Fruit fly (Drosophila melanogaster) whole organism, prepupa: ENCODE measurements around the gene sea.
A peak's percentile ranks its signal among the peaks of the same experiment; 100 is the strongest.

Source experiments
- CG10669 ChIP-seq: fragments of 200-800 bp; sonication (Bioruptor generic); optimal IDR thresholded peaks from 3 replicates; lab custom pipeline; 2018; ENCODE audit warnings: missing biosample characterization, mild to moderate bottlenecking, missing genetic modification characterization, moderate library complexity
- CG11294 ChIP-seq: fragments of 200-800 bp; sonication (Bioruptor generic); IDR thresholded peaks from 2 replicates; pipeline ENCODE4 v1.3.6; 2022; ENCODE audit warnings: missing biosample characterization, missing genetic modification characterization
- CG11762 ChIP-seq: fragments of 200-800 bp; sonication (Bioruptor generic); optimal IDR thresholded peaks from 3 replicates; lab custom pipeline; 2016; ENCODE audit warnings: missing biosample characterization, missing genetic modification characterization; ENCODE audit not compliant: insufficient read depth
- CG15336 ChIP-seq: fragments of 200-800 bp; sonication (Bioruptor generic); IDR thresholded peaks from 2 replicates; pipeline ENCODE4 v1.3.6; 2022; ENCODE audit warnings: missing biosample characterization, missing genetic modification characterization
- CG3032 ChIP-seq: fragments of 200-800 bp; optimal IDR thresholded peaks from 2 replicates; lab custom pipeline; 2019; ENCODE audit warnings: missing biosample characterization, mild to moderate bottlenecking, missing genetic modification characterization, moderate library complexity
- CG32006 ChIP-seq: fragments of 200-800 bp; sonication (Bioruptor generic); optimal IDR thresholded peaks from 3 replicates; lab custom pipeline; 2017; ENCODE audit warnings: missing biosample characterization, mild to moderate bottlenecking, missing genetic modification characterization
- CG34406 ChIP-seq: fragments of 200-800 bp; sonication (Bioruptor generic); optimal IDR thresholded peaks from 3 replicates; lab custom pipeline; 2016; ENCODE audit warnings: missing biosample characterization, missing genetic modification characterization
- CG3919 ChIP-seq: fragments of 200-800 bp; sonication (Bioruptor generic); optimal IDR thresholded peaks from 3 replicates; lab custom pipeline; 2016; ENCODE audit warnings: missing biosample characterization, missing genetic modification characterization
- CG4318 ChIP-seq: fragments of 200-800 bp; sonication (Bioruptor generic); optimal IDR thresholded peaks from 3 replicates; lab custom pipeline; 2017; ENCODE audit warnings: missing biosample characterization, mild to moderate bottlenecking, missing genetic modification characterization
- CG6163 ChIP-seq: fragments of 200-800 bp; sonication (Bioruptor generic); IDR thresholded peaks from 3 replicates; pipeline ENCODE4 v1.3.6; 2022; ENCODE audit warnings: missing biosample characterization, missing genetic modification characterization
- CG6276 ChIP-seq: fragments of 200-800 bp; sonication (Bioruptor generic); optimal IDR thresholded peaks from 2 replicates; lab custom pipeline; 2017; ENCODE audit warnings: missing biosample characterization, mild to moderate bottlenecking, missing genetic modification characterization
- CG6792 ChIP-seq: fragments of 200-800 bp; sonication (Bioruptor generic); optimal IDR thresholded peaks from 3 replicates; lab custom pipeline; 2016; ENCODE audit warnings: missing biosample characterization, missing genetic modification characterization
- CG6808 ChIP-seq: fragments of 200-800 bp; sonication (Bioruptor generic); optimal IDR thresholded peaks from 3 replicates; lab custom pipeline; 2017; ENCODE audit warnings: missing biosample characterization, missing genetic modification characterization, mild to moderate bottlenecking, moderate library complexity, missing genetic modification reagents
- CG8119 ChIP-seq: fragments of 200-800 bp; sonication (Bioruptor generic); IDR thresholded peaks from 3 replicates; pipeline ENCODE4 v1.3.6; 2022; ENCODE audit warnings: missing biosample characterization, missing genetic modification characterization
- CG8319 ChIP-seq: fragments of 200-800 bp; sonication (Bioruptor generic); optimal IDR thresholded peaks from 3 replicates; lab custom pipeline; 2016; ENCODE audit warnings: missing biosample characterization, missing genetic modification characterization
- CG8632 ChIP-seq: fragments of 200-800 bp; sonication (Bioruptor generic); optimal IDR thresholded peaks from 3 replicates; lab custom pipeline; 2016; ENCODE audit warnings: missing biosample characterization, missing genetic modification characterization
- Eip78C ChIP-seq: fragments of 200-800 bp; sonication (Bioruptor generic); peaks from one replicate; lab custom pipeline; 2016; ENCODE audit warnings: missing biosample characterization, missing genetic modification characterization
- Eip93F ChIP-seq: fragments of 200-800 bp; sonication (Bioruptor generic); optimal IDR thresholded peaks from 2 replicates; lab custom pipeline; 2016; ENCODE audit warnings: missing biosample characterization, mild to moderate bottlenecking, missing genetic modification characterization
- Ets21C ChIP-seq: fragments of 200-800 bp; sonication (Bioruptor generic); optimal IDR thresholded peaks from 3 replicates; lab custom pipeline; 2016; ENCODE audit warnings: missing biosample characterization, missing genetic modification characterization
- Ets96B ChIP-seq: fragments of 200-800 bp; optimal IDR thresholded peaks from 2 replicates; lab custom pipeline; 2019; ENCODE audit warnings: missing biosample characterization, mild to moderate bottlenecking, missing genetic modification characterization, moderate library complexity
- Hr39 ChIP-seq: fragments of 200-800 bp; sonication (Bioruptor generic); optimal IDR thresholded peaks from 2 replicates; lab custom pipeline; 2016; ENCODE audit warnings: missing biosample characterization, missing genetic modification characterization
- Lpt ChIP-seq: fragments of 200-800 bp; sonication (Bioruptor generic); optimal IDR thresholded peaks from 3 replicates; lab custom pipeline; 2016; ENCODE audit warnings: missing biosample characterization, missing genetic modification characterization
- OdsH ChIP-seq: fragments of 200-800 bp; sonication (Bioruptor generic); optimal IDR thresholded peaks from 3 replicates; lab custom pipeline; 2016; ENCODE audit warnings: missing biosample characterization, missing genetic modification characterization
- Sox14 ChIP-seq: fragments of 200-800 bp; sonication (Bioruptor generic); optimal IDR thresholded peaks from 3 replicates; lab custom pipeline; 2016; ENCODE audit warnings: missing biosample characterization, missing genetic modification characterization
- Sox15 ChIP-seq: fragments of 200-800 bp; sonication (Bioruptor generic); optimal IDR thresholded peaks from 3 replicates; lab custom pipeline; 2016; ENCODE audit warnings: missing biosample characterization, missing genetic modification characterization
- achi ChIP-seq: fragments of 200-800 bp; sonication (Bioruptor generic); optimal IDR thresholded peaks from 3 replicates; lab custom pipeline; 2016; ENCODE audit warnings: missing biosample characterization, missing genetic modification characterization
- acj6 ChIP-seq: fragments of 200-800 bp; sonication (Bioruptor generic); optimal IDR thresholded peaks from 3 replicates; lab custom pipeline; 2016; ENCODE audit warnings: missing biosample characterization, missing genetic modification characterization
- dac ChIP-seq: fragments of 200-800 bp; sonication (Bioruptor generic); optimal IDR thresholded peaks from 2 replicates; lab custom pipeline; 2017; ENCODE audit warnings: missing biosample characterization, mild to moderate bottlenecking, missing genetic modification characterization
- eg ChIP-seq: fragments of 200-800 bp; sonication (Bioruptor generic); IDR thresholded peaks from 3 replicates; pipeline ENCODE4 v1.3.6; 2022; ENCODE audit warnings: missing biosample characterization, missing genetic modification characterization
- esn ChIP-seq: fragments of 200-800 bp; sonication (Bioruptor generic); optimal IDR thresholded peaks from 2 replicates; lab custom pipeline; 2016; ENCODE audit warnings: missing biosample characterization, mild to moderate bottlenecking, missing genetic modification characterization, moderate library complexity
- fd59A ChIP-seq: fragments of 200-800 bp; sonication (Bioruptor generic); optimal IDR thresholded peaks from 2 replicates; lab custom pipeline; 2017; ENCODE audit warnings: missing biosample characterization, mild to moderate bottlenecking, missing genetic modification characterization, missing genetic modification reagents
- fd85E ChIP-seq: fragments of 200-800 bp; sonication (Bioruptor generic); optimal IDR thresholded peaks from 3 replicates; lab custom pipeline; 2016; ENCODE audit warnings: missing biosample characterization, missing genetic modification characterization
- fkh ChIP-seq: fragments of 200-800 bp; sonication (Bioruptor generic); optimal IDR thresholded peaks from 3 replicates; lab custom pipeline; 2017; ENCODE audit warnings: missing biosample characterization, mild to moderate bottlenecking, missing genetic modification characterization, moderate library complexity
- lz ChIP-seq: fragments of 200-800 bp; sonication (Bioruptor generic); optimal IDR thresholded peaks from 3 replicates; lab custom pipeline; 2016; ENCODE audit warnings: missing biosample characterization, missing genetic modification characterization
- net ChIP-seq: fragments of 200-800 bp; sonication (Bioruptor generic); optimal IDR thresholded peaks from 3 replicates; lab custom pipeline; 2016; ENCODE audit warnings: missing biosample characterization, missing genetic modification characterization
- salr ChIP-seq, 2 experiments: fragments of 200-800 bp; sonication (Bioruptor generic); optimal IDR thresholded peaks; 3 replicates each; lab custom pipeline; 2016 to 2018; ENCODE audit warnings: missing biosample characterization in 2 of 2, missing genetic modification characterization in 2 of 2, mild to moderate bottlenecking in 1 of 2
- spab ChIP-seq: fragments of 200-800 bp; sonication (Bioruptor generic); optimal IDR thresholded peaks from 2 replicates; lab custom pipeline; 2017; ENCODE audit warnings: missing biosample characterization, mild to moderate bottlenecking, missing genetic modification characterization, missing genetic modification reagents
- ss ChIP-seq, 2 experiments: fragments of 200-800 bp; sonication (Bioruptor generic); optimal IDR thresholded peaks; 2 replicates in 1 of 2; 3 replicates in 1 of 2; lab custom pipeline; 2017 to 2018; ENCODE audit warnings: mild to moderate bottlenecking in 2 of 2, missing biosample characterization in 2 of 2, missing genetic modification characterization in 2 of 2, moderate library complexity in 1 of 2
- vri ChIP-seq: fragments of 200-800 bp; sonication (Bioruptor generic); optimal IDR thresholded peaks from 3 replicates; lab custom pipeline; 2016; ENCODE audit warnings: missing biosample characterization, mild to moderate bottlenecking, missing genetic modification characterization

The sea gene

DNA sequence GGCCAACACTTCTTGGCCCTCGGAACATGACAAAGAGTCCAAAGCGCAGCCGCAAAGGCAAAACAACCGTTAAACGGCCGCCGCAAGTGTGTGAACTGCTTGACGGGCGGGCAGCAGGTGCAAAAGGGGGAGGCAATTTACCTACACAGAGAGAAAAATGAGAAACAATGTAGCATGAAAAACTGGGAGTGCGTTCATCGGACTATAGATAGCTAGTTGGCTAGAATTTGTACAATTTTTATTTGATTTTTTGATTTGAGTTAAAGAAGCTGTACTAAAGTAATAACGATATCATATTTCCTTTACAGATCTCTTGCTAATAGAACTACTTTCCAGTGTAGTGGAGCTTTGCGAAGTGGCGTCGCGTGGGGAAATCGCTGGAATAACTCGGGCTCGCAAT lies 28.7 kb upstream of the sea start:
- TF ChIP-seq CG10669: no peak
- no peak for TF ChIP-seq vri (GFP tag; lab: Kevin White, UChicago)
- TF ChIP-seq Sox14: peak; percentile 26
- peak in 1 of 2 experiments; percentile 19 for TF ChIP-seq ss (GFP tag; optimal IDR thresholded peaks at IDR 0.05; lab: Kevin White, UChicago)
- TF ChIP-seq dac: peak; percentile 6
- peak; percentile 5 for TF ChIP-seq fd59A (GFP tag; lab: Kevin White, UChicago)
- TF ChIP-seq esn (GFP tag; lab: Kevin White, UChicago): peak; percentile 10
- TF ChIP-seq CG6792 (GFP tag; lab: Kevin White, UChicago): peak; percentile 2
- peak; percentile 74 for TF ChIP-seq eg
- TF ChIP-seq CG6276 (GFP tag; lab: Kevin White, UChicago): peak; percentile 42
- TF ChIP-seq CG8632 (GFP tag; lab: Kevin White, UChicago): no peak
- TF ChIP-seq CG3919 (GFP tag; lab: Kevin White, UChicago): peak; percentile 32
- TF ChIP-seq spab (GFP tag; lab: Kevin White, UChicago): no peak
- TF ChIP-seq Hr39 (GFP tag; lab: Kevin White, UChicago): peak; percentile 21
- peak; percentile 34 for TF ChIP-seq acj6 (GFP tag; lab: Kevin White, UChicago)
- peak in 1 of 2 experiments; percentile 28 for TF ChIP-seq salr (GFP tag; optimal IDR thresholded peaks at IDR 0.05; lab: Kevin White, UChicago)
- peak; percentile 79 for TF ChIP-seq CG32006 (GFP tag; lab: Kevin White, UChicago)
- TF ChIP-seq Ets96B (tag; lab: Kevin White, UChicago): peak; percentile 5
- peak; percentile 73 for TF ChIP-seq CG15336 (GFP tag; lab: Robert Waterston, UW)
- TF ChIP-seq CG8119 (GFP tag; lab: Robert Waterston, UW): peak; percentile 75
- TF ChIP-seq Lpt: peak; percentile 51
- peak; percentile 8 for TF ChIP-seq CG34406 (GFP tag; lab: Kevin White, UChicago)
- TF ChIP-seq net (GFP tag; lab: Kevin White, UChicago): peak; percentile 41
- peak; percentile 60 for TF ChIP-seq CG4318 (GFP tag; lab: Kevin White, UChicago)
- peak; percentile 81 for TF ChIP-seq Eip78C (GFP tag; lab: Kevin White, UChicago)
- TF ChIP-seq achi (GFP tag; lab: Kevin White, UChicago): peak; percentile 22
- TF ChIP-seq CG11294: peak; percentile 44
- no peak for TF ChIP-seq Eip93F
- no peak for TF ChIP-seq Ets21C (GFP tag; lab: Kevin White, UChicago)
- TF ChIP-seq CG6163 (GFP tag; lab: Robert Waterston, UW): peak; percentile 51; the same call in 1 of the 3 replicates
- TF ChIP-seq OdsH (GFP tag; lab: Kevin White, UChicago): no peak
- TF ChIP-seq CG11762: peak; percentile 22
- peak; percentile 28 for TF ChIP-seq CG3032
- TF ChIP-seq lz: peak; percentile 6

DNA sequence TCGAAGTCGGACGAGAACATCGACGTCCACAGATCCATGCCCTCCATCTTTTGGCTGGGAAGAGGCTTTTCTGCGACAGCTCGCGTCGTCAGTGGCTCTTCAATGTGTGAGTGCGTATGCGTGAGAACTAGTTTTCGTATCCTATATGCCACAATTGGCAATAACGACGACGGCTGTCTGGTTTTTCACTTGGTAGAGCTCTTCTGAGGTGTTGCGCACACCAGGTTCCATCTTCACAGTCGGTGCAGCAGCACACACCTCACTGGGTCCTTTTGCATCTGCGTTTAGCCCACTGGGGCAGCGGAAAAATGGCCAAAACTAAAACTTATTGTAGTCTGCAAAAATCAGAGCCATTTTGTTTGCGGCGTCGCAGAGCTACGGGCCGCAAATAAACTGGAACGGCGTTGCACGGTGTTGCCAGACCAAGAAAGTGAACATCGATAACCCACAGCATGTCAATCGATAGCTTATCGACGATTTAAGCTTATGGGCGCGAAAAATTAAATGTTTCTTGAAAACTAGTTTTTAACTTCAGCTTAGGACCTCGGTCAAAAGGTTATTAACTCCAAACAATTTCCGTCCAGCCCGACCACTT lies 23.0 kb upstream of the sea start, which contains the start of gene CG6791:
TSS of gene CG6791 (minus strand) at position 383 of the 595 bp plus-strand sequence.
- no peak for TF ChIP-seq Sox15 (GFP tag; lab: Kevin White, UChicago)
- TF ChIP-seq CG6808 (GFP tag; lab: Kevin White, UChicago): no peak
- TF ChIP-seq CG8319 (GFP tag; lab: Kevin White, UChicago): no peak
- no peak for TF ChIP-seq CG4318 (GFP tag; lab: Kevin White, UChicago)
- no peak for TF ChIP-seq fd85E (GFP tag; lab: Kevin White, UChicago)
- no peak for TF ChIP-seq vri (GFP tag; lab: Kevin White, UChicago)
- no peak for TF ChIP-seq lz
- TF ChIP-seq CG11294: no peak
- TF ChIP-seq CG11762: no peak
- no peak for TF ChIP-seq fkh (GFP tag; lab: Kevin White, UChicago)
